Worm (Caenorhabditis elegans): Measurements from ENCODE around the gene strd-1.

Gene strd-1

ce11 chrIII:10989491-10990032 is 42.3 kb downstream of the strd-1 start:
- TF ChIP-seq lim-7 (GFP tag; IDR thresholded peaks at IDR 0.05) (peak; percentile 95), ztf-11 (tag; optimal IDR thresholded peaks at IDR 0.05) (no peak), Y75B8A.6 (GFP tag; IDR thresholded peaks at IDR 0.05) (peak; percentile 96), mdl-1 (tag; optimal IDR thresholded peaks at IDR 0.05) (peak; percentile 50 to 64), nhr-77 (tag; optimal IDR thresholded peaks at IDR 0.05) (peak; percentile 76), hlh-30 (tag; optimal IDR thresholded peaks at IDR 0.05; ENCODE audit: insufficient read depth) (peak; percentile 94), unc-130 (GFP tag; optimal IDR thresholded peaks at IDR 0.05) (peak; percentile 86), jun-1 (tag; optimal IDR thresholded peaks at IDR 0.05) (peak; percentile 94), lin-15B (tag; optimal IDR thresholded peaks at IDR 0.05) (peak; percentile 48), attf-4 (tag; optimal IDR thresholded peaks at IDR 0.05) (no peak), nhr-76 (tag; optimal IDR thresholded peaks at IDR 0.05) (no peak), unc-39 (tag; optimal IDR thresholded peaks at IDR 0.05) (peak; percentile 77), nhr-10 (tag; optimal IDR thresholded peaks at IDR 0.05) (peak; percentile 74), mdt-29 (GFP tag; IDR thresholded peaks at IDR 0.05) (peak; percentile 93), ceh-62 (tag; optimal IDR thresholded peaks at IDR 0.05) (no peak), dmd-9 (GFP tag; IDR thresholded peaks at IDR 0.05) (peak; percentile 94), F10B5.3 (tag; optimal IDR thresholded peaks at IDR 0.05) (peak; percentile 91), ama-1 (optimal IDR thresholded peaks at IDR 0.05) (peak; percentile 55), F37D6.2 (tag; optimal IDR thresholded peaks at IDR 0.05) (peak; percentile 94), zfp-2 (tag; optimal IDR thresholded peaks at IDR 0.05) (peak; percentile 80), daf-16 (GFP tag; optimal IDR thresholded peaks at IDR 0.05) (peak; percentile 89 to 92), daf-16 (tag; optimal IDR thresholded peaks at IDR 0.05) (peak; percentile 87), T26A8.4 (GFP tag; IDR thresholded peaks at IDR 0.05) (peak; percentile 98), spr-1 (tag; optimal IDR thresholded peaks at IDR 0.05) (peak; percentile 95), tra-1 (GFP tag; IDR thresholded peaks at IDR 0.05) (peak; percentile 97), madf-9 (GFP tag; conservative IDR thresholded peaks at IDR 0.05) (peak; percentile 96), ZK546.5 (tag; optimal IDR thresholded peaks at IDR 0.05) (no peak), fkh-10 (GFP tag; optimal IDR thresholded peaks at IDR 0.05) (peak; percentile 84), dmd-6 (GFP tag; IDR thresholded peaks at IDR 0.05) (peak; percentile 95), dmd-8 (GFP tag; IDR thresholded peaks at IDR 0.05) (peak; percentile 96), R02D3.7 (tag; optimal IDR thresholded peaks at IDR 0.05) (peak; percentile 17), pqm-1 (tag; optimal IDR thresholded peaks at IDR 0.05) (peak; percentile 34), egl-43 (GFP tag; IDR thresholded peaks at IDR 0.05) (peak; percentile 99), dve-1 (tag; optimal IDR thresholded peaks at IDR 0.05; ENCODE audit: insufficient read depth) (peak; percentile 99), madf-5 (GFP tag; IDR thresholded peaks at IDR 0.05) (peak; percentile 92 to 96), pha-4 (GFP tag; IDR thresholded peaks at IDR 0.05) (peak; percentile 98), pha-4 (tag; optimal IDR thresholded peaks at IDR 0.05) (peak; percentile 31), F44E2.7 (GFP tag; IDR thresholded peaks at IDR 0.05) (peak; percentile 97), zag-1 (tag; optimal IDR thresholded peaks at IDR 0.05) (peak; percentile 70), ceh-32 (tag; optimal IDR thresholded peaks at IDR 0.05; ENCODE audit: poor library complexity) (peak; percentile 80), zfp-3 (GFP tag; conservative IDR thresholded peaks at IDR 0.05) (peak; percentile 95), snpc-4 (tag; optimal IDR thresholded peaks at IDR 0.05) (peak; percentile 100), hlh-11 (tag; optimal IDR thresholded peaks at IDR 0.05) (peak; percentile 88), lir-3 (tag; optimal IDR thresholded peaks at IDR 0.05) (peak; percentile 90), nhr-111 (GFP tag; optimal IDR thresholded peaks at IDR 0.05) (peak; percentile 90), ztf-7 (tag; optimal IDR thresholded peaks at IDR 0.05) (peak; percentile 93), sdz-12 (GFP tag; optimal IDR thresholded peaks at IDR 0.05) (peak; percentile 92), mxl-2 (GFP tag; conservative IDR thresholded peaks at IDR 0.05) (peak; percentile 91), nhr-28 (tag; optimal IDR thresholded peaks at IDR 0.05) (peak; percentile 66), set-16 (GFP tag; IDR thresholded peaks at IDR 0.05) (peak; percentile 85), daf-19 (GFP tag; conservative IDR thresholded peaks at IDR 0.05) (peak; percentile 97), Y5F2A.4 (GFP tag; optimal IDR thresholded peaks at IDR 0.05) (peak; percentile 88)

Data from whole organism, L4 larva.